Worm (Caenorhabditis elegans) whole organism, late embryonic: ENCODE results near the gene abcf-1.

Experiments
- C08G9.2 ChIP-seq: sonication (generic microtip); optimal IDR thresholded peaks from 2 replicates; lab custom pipeline; 2016; ENCODE audit warnings: mild to moderate bottlenecking, missing genetic modification characterization, moderate library complexity, missing compliant biosample characterization
- ahr-1 ChIP-seq: sonication (generic microtip); optimal IDR thresholded peaks from 2 replicates; lab custom pipeline; 2016; ENCODE audit warnings: missing genetic modification characterization, missing compliant biosample characterization
- ama-1 ChIP-seq: fragments of 150-350 bp; optimal IDR thresholded peaks from 2 replicates; lab custom pipeline; 2014
- ceh-34 ChIP-seq: sonication (generic microtip); optimal IDR thresholded peaks from 2 replicates; lab custom pipeline; 2016; ENCODE audit warnings: mild to moderate bottlenecking, missing genetic modification characterization, missing compliant biosample characterization
- dmd-4 ChIP-seq: sonication (generic microtip); optimal IDR thresholded peaks from 2 replicates; lab custom pipeline; 2016; ENCODE audit warnings: borderline replicate concordance, missing genetic modification characterization, missing compliant biosample characterization
- elt-4 ChIP-seq: sonication (generic microtip); optimal IDR thresholded peaks from 2 replicates; lab custom pipeline; 2016; ENCODE audit warnings: missing genetic modification characterization, missing compliant biosample characterization
- eyg-1 ChIP-seq: sonication (generic microtip); optimal IDR thresholded peaks from 2 replicates; lab custom pipeline; 2016; ENCODE audit warnings: missing genotype, missing genetic modification characterization, missing compliant biosample characterization
- hlh-8 ChIP-seq: sonication (generic microtip); optimal IDR thresholded peaks from 2 replicates; lab custom pipeline; 2016; ENCODE audit warnings: missing genotype, missing genetic modification characterization, missing compliant biosample characterization
- nhr-11 ChIP-seq: fragments of 150-350 bp; optimal IDR thresholded peaks from 2 replicates; lab custom pipeline; 2014; ENCODE audit warnings: missing biosample characterization, missing genetic modification characterization
- npax-4 ChIP-seq: sonication (generic microtip); optimal IDR thresholded peaks from 2 replicates; lab custom pipeline; 2016; ENCODE audit warnings: missing genetic modification characterization, missing compliant biosample characterization
- pha-4 ChIP-seq: fragments of 150-350 bp; optimal IDR thresholded peaks from 2 replicates; lab custom pipeline; 2018; ENCODE audit warnings: missing biosample characterization, missing genetic modification reagents, missing genetic modification characterization
- ref-2 ChIP-seq: sonication (generic microtip); optimal IDR thresholded peaks from 2 replicates; lab custom pipeline; 2016; ENCODE audit warnings: missing genetic modification characterization, missing compliant biosample characterization
- tbx-7 ChIP-seq: sonication (generic microtip); optimal IDR thresholded peaks from 2 replicates; lab custom pipeline; 2016; ENCODE audit warnings: missing genotype, missing genetic modification characterization, missing compliant biosample characterization
- ttx-3 ChIP-seq: sonication (generic microtip); optimal IDR thresholded peaks from 2 replicates; lab custom pipeline; 2016; ENCODE audit warnings: missing genetic modification reagents, missing genetic modification characterization, missing compliant biosample characterization

- no peak for TF ChIP-seq dmd-4 (tag; lab: Kevin White, UChicago)
- no peak for TF ChIP-seq ama-1
- no peak for TF ChIP-seq C08G9.2 (tag; lab: Kevin White, UChicago)
- TF ChIP-seq ttx-3 (tag; lab: Kevin White, UChicago), result no peak
- no peak for TF ChIP-seq eyg-1 (tag; lab: Kevin White, UChicago)
- TF ChIP-seq elt-4 (tag; lab: Kevin White, UChicago), result no peak
- TF ChIP-seq ahr-1 (tag; lab: Kevin White, UChicago), result no peak
- TF ChIP-seq npax-4 (tag; lab: Kevin White, UChicago), result no peak
- TF ChIP-seq ref-2 (tag; lab: Kevin White, UChicago), result no peak
- TF ChIP-seq pha-4 (tag; lab: Kevin White, UChicago), result no peak
- TF ChIP-seq hlh-8 (tag; lab: Kevin White, UChicago), result no peak
- no peak for TF ChIP-seq nhr-11
- TF ChIP-seq tbx-7 (tag; lab: Kevin White, UChicago), result no peak
- TF ChIP-seq ceh-34 (tag; lab: Kevin White, UChicago), result no peak
These were observed 18.2 kb downstream of the abcf-1 start, which contains the start of gene C15C8.7 for ce11 chrV:12744979-12745378.
